Worm (Caenorhabditis elegans): Measurements from ENCODE around the gene F35F10.5.

F35F10.5 gene

ce11 chrV:3284629-3285028, at the start of gene F35F10.5:
TSS of gene F35F10.5 (plus strand) at chrV:3284929.
- TF ChIP-seq unc-62 (GFP tag; optimal IDR thresholded peaks at IDR 0.05): no peak

DNA sequence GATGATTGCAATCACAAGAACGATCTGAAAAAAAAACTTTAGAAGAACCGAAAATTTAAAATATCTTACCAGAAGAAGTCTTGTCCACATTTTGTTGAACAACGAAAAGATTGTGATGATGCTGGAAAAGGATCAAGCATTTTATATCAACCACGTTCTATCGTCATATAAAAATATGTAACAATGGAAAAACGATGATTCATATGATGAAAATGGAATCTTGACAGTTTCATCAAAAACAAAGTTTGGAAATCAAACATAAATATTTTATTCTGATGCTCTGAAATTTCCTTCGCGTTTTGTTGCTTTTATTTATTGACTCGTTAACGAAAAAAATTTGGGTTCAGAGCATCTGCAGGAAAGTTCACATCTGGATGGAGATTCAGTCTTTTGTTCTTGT, 48.1 kb upstream of the F35F10.5 start, which contains the start of the genes K08D9.9 and str-16:
Gene K08D9.9 (minus strand): TSS at position 101 of the 400 bp plus-strand sequence.
Gene str-16 (plus strand): TSS at position 266 of the 400 bp plus-strand sequence.
- TF ChIP-seq unc-62 (GFP tag; optimal IDR thresholded peaks at IDR 0.05): no peak

DNA sequence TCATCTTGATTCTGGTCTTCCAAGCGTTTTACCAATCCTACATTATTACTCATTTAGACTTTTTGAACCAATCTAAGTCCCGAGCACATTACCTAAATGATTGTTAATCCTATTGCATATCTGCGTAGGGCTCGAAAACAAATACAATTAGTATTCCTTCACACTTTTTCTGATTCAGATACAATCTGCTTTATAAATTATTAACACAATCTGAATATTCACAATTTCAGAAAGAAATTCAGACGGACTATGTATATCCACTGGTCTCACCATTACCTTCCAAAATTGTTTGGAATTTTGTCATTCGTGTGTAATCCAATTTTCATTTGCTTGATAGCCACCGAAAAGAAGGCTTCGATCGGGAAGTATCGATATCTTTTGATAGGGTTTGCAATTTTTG, 43.6 kb upstream of the F35F10.5 start, which contains the start of gene srj-11:
Gene srj-11 (plus strand): TSS at position 250 of the 400 bp plus-strand sequence.
- no peak for TF ChIP-seq unc-62 (GFP tag; optimal IDR thresholded peaks at IDR 0.05)

- TF ChIP-seq unc-62 (GFP tag; optimal IDR thresholded peaks at IDR 0.05): no peak
Measured at ce11 chrV:3242984-3243383, 41.7 kb upstream of the F35F10.5 start, which contains the start of gene gst-23. TSS of gene gst-23 (plus strand) at chrV:3243284.

- TF ChIP-seq unc-62 (GFP tag; optimal IDR thresholded peaks at IDR 0.05): no peak
Measured at ce11 chrV:3244703-3245102, 40.0 kb upstream of the F35F10.5 start, which contains the start of gene srj-7. TSS of gene srj-7 (plus strand) at chrV:3245003.

- TF ChIP-seq unc-62 (GFP tag; optimal IDR thresholded peaks at IDR 0.05): no peak
Measured at ce11 chrV:3247515-3247914, 37.2 kb upstream of the F35F10.5 start, which contains the start of gene srj-8. TSS of gene srj-8 (plus strand) at chrV:3247815.

DNA sequence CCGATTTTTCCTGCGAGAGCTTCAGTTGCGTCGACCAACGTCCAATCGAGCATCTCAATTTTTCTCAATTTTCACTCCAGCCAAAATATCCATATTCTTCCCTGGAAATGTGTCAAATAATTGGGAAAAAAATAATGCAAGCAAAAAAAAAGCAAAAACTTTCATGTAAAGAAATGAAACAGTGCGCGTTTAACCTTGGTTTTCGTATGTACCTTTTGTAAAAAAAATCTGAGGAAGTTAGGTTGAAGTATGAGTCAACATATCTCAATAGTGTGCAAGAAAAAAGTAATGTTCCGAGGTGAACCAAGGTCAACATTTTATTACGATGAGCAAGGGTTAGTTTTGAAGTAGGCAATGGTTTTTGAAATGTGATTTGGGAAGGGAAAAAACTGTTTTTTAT, 34.6 kb upstream of the F35F10.5 start, which contains the start of gene T28A11.13:
Gene T28A11.13 (minus strand): TSS at position 101 of the 400 bp plus-strand sequence.
- no peak for TF ChIP-seq unc-62 (GFP tag; optimal IDR thresholded peaks at IDR 0.05)

ce11 chrV:3256051-3256450, 28.7 kb upstream of the F35F10.5 start, which contains the start of gene srt-63:
TSS of gene srt-63 (minus strand) at chrV:3256151.
- TF ChIP-seq unc-62 (GFP tag; optimal IDR thresholded peaks at IDR 0.05): no peak

- no peak for TF ChIP-seq unc-62 (GFP tag; optimal IDR thresholded peaks at IDR 0.05)
Measured at ce11 chrV:3256809-3257208, 27.9 kb upstream of the F35F10.5 start.

ce11 chrV:3257277-3257676, 27.5 kb upstream of the F35F10.5 start, which contains the start of gene T28A11.22:
TSS of gene T28A11.22 (plus strand) at chrV:3257577.
- TF ChIP-seq unc-62 (GFP tag; optimal IDR thresholded peaks at IDR 0.05): no peak

ce11 chrV:3259168-3259622, 25.5 kb upstream of the F35F10.5 start, which contains the start of gene T28A11.16:
TSS of gene T28A11.16 (minus strand) at chrV:3259218.
- TF ChIP-seq unc-62 (GFP tag; optimal IDR thresholded peaks at IDR 0.05): no peak

DNA sequence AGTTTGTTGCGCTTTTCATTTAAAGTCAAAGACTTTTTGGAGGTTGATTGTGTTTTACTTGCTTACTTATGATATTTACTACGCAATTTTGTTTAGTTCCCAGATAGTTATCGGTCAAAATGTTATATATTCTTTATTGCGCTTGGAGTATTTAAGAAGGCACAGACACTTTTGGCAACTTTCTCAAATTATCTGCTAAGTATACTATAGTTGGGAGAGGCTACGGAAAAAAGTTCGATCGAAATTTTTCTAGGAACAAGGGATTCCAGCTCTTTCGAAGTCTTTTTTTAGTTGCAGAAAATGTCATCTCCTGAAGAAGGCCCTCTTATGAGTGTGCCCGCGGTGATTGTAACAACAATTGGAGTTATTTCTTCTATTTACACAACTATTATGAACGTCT, 24.7 kb upstream of the F35F10.5 start, which contains the start of gene srbc-5:
Gene srbc-5 (plus strand): TSS at position 301 of the 400 bp plus-strand sequence.
- no peak for TF ChIP-seq unc-62 (GFP tag; optimal IDR thresholded peaks at IDR 0.05)

- TF ChIP-seq unc-62 (GFP tag; optimal IDR thresholded peaks at IDR 0.05): no peak
Measured at ce11 chrV:3266189-3266588, 18.5 kb upstream of the F35F10.5 start, which contains the start of gene T28A11.17. TSS of gene T28A11.17 (minus strand) at chrV:3266289.

DNA sequence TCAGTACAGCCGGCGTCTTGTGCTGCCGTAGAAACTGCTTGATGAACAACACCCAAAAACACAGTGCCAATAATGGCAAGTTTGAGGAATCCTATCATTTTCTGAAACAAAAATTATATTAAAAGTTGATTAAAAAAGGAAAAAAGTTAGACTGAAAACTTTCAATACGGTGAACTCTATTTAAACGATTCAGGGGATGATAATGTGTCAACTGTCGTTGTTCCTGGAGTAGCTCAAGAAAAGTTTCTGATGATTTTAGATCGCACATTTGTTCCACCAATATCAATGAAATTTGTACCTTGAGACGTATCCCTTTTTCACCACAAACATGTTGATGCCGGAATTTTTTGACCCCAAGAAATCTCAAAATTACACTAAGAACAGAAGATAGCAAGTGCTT, 16.8 kb upstream of the F35F10.5 start, which contains the start of gene T28A11.18:
Gene T28A11.18 (minus strand): TSS at position 101 of the 400 bp plus-strand sequence.
- TF ChIP-seq unc-62 (GFP tag; optimal IDR thresholded peaks at IDR 0.05): no peak

DNA sequence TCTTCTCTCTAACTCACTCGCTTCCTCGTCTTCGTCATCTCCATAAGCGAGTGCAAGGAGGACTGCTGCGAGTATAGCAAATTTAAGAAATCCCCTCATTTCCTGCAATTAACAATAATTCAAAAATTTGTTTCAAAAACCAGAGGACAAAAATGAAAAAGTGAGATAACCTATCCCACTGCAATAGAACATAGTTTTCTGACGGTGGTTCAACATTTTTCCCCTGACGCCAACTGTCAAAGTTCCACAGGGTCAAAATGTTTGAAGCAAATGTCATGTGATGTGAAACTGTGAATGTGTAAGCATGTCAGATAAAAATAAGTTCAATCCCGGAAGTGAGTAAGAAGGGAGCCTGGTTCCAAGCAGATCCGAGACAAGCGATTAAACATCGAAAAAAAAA, 15.3 kb upstream of the F35F10.5 start, which contains the start of gene T28A11.19:
Gene T28A11.19 (minus strand): TSS at position 108 of the 400 bp plus-strand sequence.
- no peak for TF ChIP-seq unc-62 (GFP tag; optimal IDR thresholded peaks at IDR 0.05)

DNA sequence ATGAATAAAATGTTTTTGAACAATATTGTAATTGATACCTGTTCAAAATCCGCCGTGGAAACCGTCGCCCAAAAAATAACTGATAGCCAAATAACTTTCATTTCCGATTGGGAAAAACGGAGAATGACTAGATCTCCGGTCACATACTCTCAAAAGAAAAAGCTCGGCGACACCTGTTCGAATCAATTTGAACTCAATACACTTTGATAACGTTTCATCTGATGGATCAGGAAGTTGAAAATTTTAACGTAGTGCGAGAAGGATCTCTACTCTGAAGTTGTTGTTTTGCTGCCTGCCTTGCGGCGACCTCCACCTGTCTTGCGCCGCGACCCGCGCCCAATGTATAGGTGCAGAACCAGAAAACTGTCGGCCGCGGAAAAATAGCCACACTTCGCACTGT, 11.6 kb upstream of the F35F10.5 start, which contains the start of gene T28A11.20:
Gene T28A11.20 (minus strand): TSS at position 101 of the 400 bp plus-strand sequence.
- TF ChIP-seq unc-62 (GFP tag; optimal IDR thresholded peaks at IDR 0.05): no peak

DNA sequence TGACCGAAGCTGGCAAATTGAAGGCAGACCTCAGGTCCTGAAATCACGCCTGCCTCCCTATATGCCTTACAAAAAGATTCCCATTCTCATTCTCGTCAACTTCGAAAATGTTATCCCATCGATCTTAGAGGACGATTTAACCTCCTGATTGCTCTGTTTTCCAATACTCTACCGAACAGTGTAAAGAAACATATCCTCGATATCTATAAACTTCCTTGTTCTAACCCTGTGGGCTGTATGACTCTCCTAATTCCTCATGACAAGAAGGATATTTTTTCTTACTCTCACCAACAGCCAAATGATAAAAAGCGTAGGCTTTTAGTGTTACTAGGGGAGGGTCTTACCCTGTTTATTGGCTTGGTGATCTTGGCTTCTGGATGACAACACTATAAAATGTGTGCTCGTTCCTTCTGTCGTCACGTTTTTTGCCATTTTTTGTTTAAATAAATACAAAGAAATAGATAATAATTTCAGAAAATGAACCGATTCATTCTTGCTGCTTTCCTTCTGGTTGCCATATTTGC, 11.1 kb upstream of the F35F10.5 start, which contains the start of gene T28A11.4:
Gene T28A11.4 (plus strand): TSS at position 474 of the 524 bp plus-strand sequence.
- no peak for TF ChIP-seq unc-62 (GFP tag; optimal IDR thresholded peaks at IDR 0.05)

Data from whole organism, dauer.